Worm (Caenorhabditis elegans): ENCODE data around the gene capa-1.
A peak's percentile ranks its signal among the peaks of the same experiment; 100 is the strongest.

The capa-1 gene

DNA sequence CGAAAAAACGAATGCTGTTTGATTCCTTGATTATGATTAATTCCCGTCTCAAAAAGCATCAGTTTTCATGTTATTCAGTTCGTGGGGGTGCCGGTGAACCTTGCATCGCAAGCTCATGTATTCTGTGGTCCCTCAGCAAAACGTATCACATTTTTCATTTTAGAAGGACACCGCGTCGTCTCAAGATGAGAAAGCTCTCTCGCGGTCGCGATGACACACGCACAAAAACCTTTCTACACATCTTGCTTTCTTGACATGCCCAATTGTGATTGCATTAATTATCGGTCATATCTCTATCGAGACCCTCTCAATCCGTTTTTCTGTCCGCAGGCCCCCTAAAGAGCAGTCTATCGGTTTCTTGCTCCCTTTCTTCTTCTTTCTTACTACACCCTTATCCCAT lies 36.9 kb downstream of the capa-1 start:
- TF ChIP-seq egl-13 (tag; optimal IDR thresholded peaks at IDR 0.05) (no peak), skn-1 (tag; optimal IDR thresholded peaks at IDR 0.05) (no peak), hpl-2 (GFP tag; optimal IDR thresholded peaks at IDR 0.05) (no peak), unc-30 (tag; optimal IDR thresholded peaks at IDR 0.05) (no peak), isw-1 (GFP tag; IDR thresholded peaks at IDR 0.05) (no peak), nhr-90 (tag; optimal IDR thresholded peaks at IDR 0.05; ENCODE audit: poor library complexity) (no peak), blmp-1 (tag; optimal IDR thresholded peaks at IDR 0.05) (no peak), sup-37 (GFP tag; optimal IDR thresholded peaks at IDR 0.05) (no peak), ama-1 (optimal IDR thresholded peaks at IDR 0.05) (no peak), ces-1 (GFP tag; optimal IDR thresholded peaks at IDR 0.05) (no peak), rnt-1 (tag; optimal IDR thresholded peaks at IDR 0.05) (no peak), mep-1 (tag; optimal IDR thresholded peaks at IDR 0.05) (no peak)

DNA sequence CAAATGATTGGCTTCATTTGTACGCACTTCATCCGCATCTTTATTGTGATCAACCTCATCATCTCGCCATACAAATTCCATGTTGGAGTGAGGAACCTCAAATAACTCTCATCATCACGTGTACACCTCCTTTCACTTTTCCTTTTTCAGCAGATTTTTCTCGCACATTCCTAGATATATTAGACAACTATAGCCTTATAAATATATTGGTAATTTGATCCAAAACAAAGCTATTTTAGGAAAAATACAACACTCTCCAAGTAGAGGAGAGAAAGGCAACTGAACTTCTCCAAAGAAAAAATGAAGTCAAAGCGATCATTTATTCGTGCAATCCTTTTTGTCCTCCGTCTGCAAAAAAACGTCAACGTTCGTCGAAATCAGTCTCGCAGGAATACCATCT lies 39.6 kb downstream of the capa-1 start, which contains the start of gene R07E4.1:
Gene R07E4.1 (plus strand): TSS at position 301 of the 400 bp plus-strand sequence.
- no peak for TF ChIP-seq aha-1 (tag; optimal IDR thresholded peaks at IDR 0.05)
- TF ChIP-seq lin-14 (GFP tag; optimal IDR thresholded peaks at IDR 0.05), result peak; percentile 4

DNA sequence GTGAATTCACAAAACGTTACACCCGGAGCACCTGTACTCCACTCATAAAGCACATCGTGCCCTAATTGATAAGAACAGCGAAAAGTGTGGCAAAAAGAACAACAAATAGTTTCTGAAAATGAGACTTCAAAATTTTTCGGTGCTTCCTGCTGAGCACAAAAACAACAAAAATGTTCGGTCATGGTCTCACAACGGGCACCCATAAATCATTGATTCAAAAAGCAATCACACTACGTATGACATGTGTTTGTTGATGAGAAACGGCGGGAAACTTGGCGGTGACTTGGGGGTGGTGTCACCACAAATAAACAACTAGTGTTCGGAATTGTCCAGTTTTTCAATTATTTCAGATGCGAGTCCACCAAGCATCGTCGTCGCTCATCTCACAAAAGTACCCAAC lies 41.7 kb downstream of the capa-1 start:
- TF ChIP-seq ets-5 (GFP tag; IDR thresholded peaks at IDR 0.05), result no peak
- no peak for TF ChIP-seq C04F5.9 (tag; optimal IDR thresholded peaks at IDR 0.05)
- no peak for TF ChIP-seq efl-1 (optimal IDR thresholded peaks at IDR 0.05)
- TF ChIP-seq efl-1 (GFP tag; optimal IDR thresholded peaks at IDR 0.05 in 1 of 2), result peak in 1 of 2 experiments; percentile 89
- no peak for TF ChIP-seq jun-1 (tag; optimal IDR thresholded peaks at IDR 0.05)
- TF ChIP-seq ztf-4 (tag; optimal IDR thresholded peaks at IDR 0.05), result no peak
- TF ChIP-seq irx-1 (tag; optimal IDR thresholded peaks at IDR 0.05), result no peak
- TF ChIP-seq pax-3 (tag; optimal IDR thresholded peaks at IDR 0.05), result no peak

DNA sequence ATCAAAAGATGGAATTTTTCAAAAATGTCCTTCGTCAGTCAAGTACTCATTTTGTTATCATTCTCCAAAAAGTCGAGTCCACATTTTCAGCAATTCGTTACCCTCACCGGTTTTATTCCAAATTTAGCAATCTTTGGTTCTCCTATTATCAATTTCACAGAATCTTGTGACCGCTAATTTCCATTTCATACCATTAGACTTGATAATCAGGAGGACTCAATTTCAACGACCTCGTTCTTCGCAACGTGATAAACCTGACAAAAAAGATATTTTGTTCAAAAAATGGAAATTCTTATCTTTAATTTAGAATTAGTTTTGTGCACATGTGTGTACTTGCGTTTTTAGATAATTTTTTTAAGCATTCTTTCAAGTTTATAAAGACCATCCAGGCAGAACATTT lies 43.4 kb downstream of the capa-1 start:
- no peak for TF ChIP-seq nhr-84 (tag; optimal IDR thresholded peaks at IDR 0.05)
- peak; percentile 5 for TF ChIP-seq lin-14 (GFP tag; optimal IDR thresholded peaks at IDR 0.05)
- peak; percentile 93 for TF ChIP-seq elt-2 (tag; optimal IDR thresholded peaks at IDR 0.05)
- TF ChIP-seq nhr-20 (tag; optimal IDR thresholded peaks at IDR 0.05), result peak; percentile 27
- TF ChIP-seq ceh-8 (GFP tag; optimal IDR thresholded peaks at IDR 0.05), result no peak
- TF ChIP-seq efl-1 (optimal IDR thresholded peaks at IDR 0.05), result no peak
- TF ChIP-seq efl-1 (GFP tag; optimal IDR thresholded peaks at IDR 0.05 in 1 of 2), result peak in 1 of 2 experiments; percentile 58
- peak; percentile 19 for TF ChIP-seq nhr-90 (tag; optimal IDR thresholded peaks at IDR 0.05; ENCODE audit: poor library complexity)

Data from whole organism, L1 larva.